Fruit fly (Drosophila melanogaster) whole organism, wandering third instar larva: ENCODE measurements around the gene Hr38.

Experiments used
- CG32264 ChIP-seq: fragments of 200-800 bp; sonication (Bioruptor generic); optimal IDR thresholded peaks from 2 replicates; lab custom pipeline; 2016; ENCODE audit warnings: missing biosample characterization, missing genetic modification characterization
- CG9705 ChIP-seq: fragments of 200-800 bp; sonication (Bioruptor generic); optimal IDR thresholded peaks from 2 replicates; lab custom pipeline; 2018; ENCODE audit warnings: missing biosample characterization, mild to moderate bottlenecking, missing genetic modification characterization
- Dfd ChIP-seq: fragments of >200 bp; optimal IDR thresholded peaks from 2 replicates; lab custom pipeline; 2017; ENCODE audit warnings: missing biosample characterization, missing genetic modification characterization
- Dif ChIP-seq: fragments of 200-275, 200-300 bp; sonication (Bioruptor generic); optimal IDR thresholded peaks from 2 replicates; lab custom pipeline; 2018; ENCODE audit warnings: missing biosample characterization, missing genetic modification characterization; ENCODE audit not compliant: partially characterized antibody
- GATAd ChIP-seq: sonication (Bioruptor generic); optimal IDR thresholded peaks from 2 replicates; lab custom pipeline; 2016; ENCODE audit warnings: missing biosample characterization, missing genetic modification characterization
- Hnf4 ChIP-seq: fragments of 200-800 bp; sonication (Bioruptor generic); optimal IDR thresholded peaks from 2 replicates; lab custom pipeline; 2016; ENCODE audit warnings: missing biosample characterization, mild to moderate bottlenecking, missing genetic modification characterization
- Hr83 ChIP-seq: fragments of 200-300 bp; sonication (Bioruptor generic); optimal IDR thresholded peaks from 2 replicates; lab custom pipeline; 2016; ENCODE audit warnings: missing biosample characterization, mild to moderate bottlenecking, missing genetic modification characterization, moderate library complexity; ENCODE audit not compliant: poor library complexity, severe bottlenecking
- Jra ChIP-seq: sonication (Bioruptor generic); optimal IDR thresholded peaks from 2 replicates; lab custom pipeline; 2016; ENCODE audit warnings: missing biosample characterization, missing genetic modification characterization
- Mio ChIP-seq: sonication (Bioruptor generic); optimal IDR thresholded peaks from 2 replicates; lab custom pipeline; 2016; ENCODE audit warnings: missing biosample characterization, missing genetic modification characterization
- Myc ChIP-seq: fragments of >200 bp; optimal IDR thresholded peaks from 2 replicates; lab custom pipeline; 2017
- N ChIP-seq: fragments of >200 bp; optimal IDR thresholded peaks from 2 replicates; lab custom pipeline; 2018; ENCODE audit warnings: missing biosample characterization, missing external identifiers, missing genetic modification characterization
- Rel ChIP-seq, 2 experiments: fragments of 200-800 bp; sonication (Bioruptor generic) in 1 of 2; optimal IDR thresholded peaks; 2 replicates in 1 of 2; 3 replicates in 1 of 2; lab custom pipeline; 2016 to 2019; ENCODE audit warnings: mild to moderate bottlenecking in 2 of 2, missing biosample characterization in 2 of 2, missing genetic modification characterization in 2 of 2, moderate library complexity in 1 of 2
- Sp1 ChIP-seq: fragments of 200-800 bp; sonication (Bioruptor generic); optimal IDR thresholded peaks from 3 replicates; lab custom pipeline; 2019; ENCODE audit warnings: missing biosample characterization, mild to moderate bottlenecking, missing genetic modification characterization, moderate library complexity
- Vsx2 ChIP-seq: fragments of 200-300, 225-300 bp; sonication (Bioruptor generic); optimal IDR thresholded peaks from 2 replicates; lab custom pipeline; 2018; ENCODE audit warnings: missing biosample characterization, missing genetic modification characterization; ENCODE audit not compliant: partially characterized antibody
- br ChIP-seq: fragments of 200-800 bp; sonication (Bioruptor generic); optimal IDR thresholded peaks from 2 replicates; lab custom pipeline; 2016; ENCODE audit warnings: missing biosample characterization, missing genetic modification characterization
- brk ChIP-seq: fragments of 200-800 bp; sonication (Bioruptor generic); optimal IDR thresholded peaks from 2 replicates; lab custom pipeline; 2016; ENCODE audit warnings: missing biosample characterization, mild to moderate bottlenecking, missing genetic modification characterization
- dl ChIP-seq, 2 experiments: fragments of 175-275, 200-275 bp in 1 of 2; fragments of 200-275 bp in 1 of 2; sonication (Bioruptor generic); optimal IDR thresholded peaks; lab custom pipeline; 2018; ENCODE audit warnings: mild to moderate bottlenecking in 2 of 2, missing biosample characterization in 2 of 2, missing genetic modification characterization in 2 of 2, moderate library complexity in 2 of 2; ENCODE audit not compliant: partially characterized antibody in 2 of 2, insufficient read depth in 1 of 2
- dsf ChIP-seq: sonication (Bioruptor generic); optimal IDR thresholded peaks from 2 replicates; lab custom pipeline; 2016; ENCODE audit warnings: missing biosample characterization, missing genetic modification characterization, borderline replicate concordance
- ey ChIP-seq: fragments of 200-800 bp; sonication (Bioruptor generic); optimal IDR thresholded peaks from 2 replicates; lab custom pipeline; 2016; ENCODE audit warnings: missing biosample characterization, missing genetic modification characterization
- foxo ChIP-seq, 2 experiments: fragments of 200-800 bp; sonication (Bioruptor generic); optimal IDR thresholded peaks; 2 replicates in 1 of 2; 3 replicates in 1 of 2; lab custom pipeline; 2016 to 2017; ENCODE audit warnings: missing biosample characterization in 2 of 2, missing genetic modification characterization in 2 of 2
- fru ChIP-seq: fragments of 200-800 bp; sonication (Bioruptor generic); optimal IDR thresholded peaks from 3 replicates; lab custom pipeline; 2016; ENCODE audit warnings: missing biosample characterization, mild to moderate bottlenecking, missing genetic modification characterization
- h ChIP-seq: fragments of 200-800 bp; sonication (Bioruptor generic); optimal IDR thresholded peaks from 3 replicates; lab custom pipeline; 2016; ENCODE audit warnings: missing biosample characterization, mild to moderate bottlenecking, missing genetic modification characterization
- jim ChIP-seq: fragments of 175-275, 200-325 bp; sonication (Bioruptor generic); optimal IDR thresholded peaks from 2 replicates; lab custom pipeline; 2016; ENCODE audit warnings: missing biosample characterization, mild to moderate bottlenecking, missing genetic modification characterization
- lola ChIP-seq: fragments of >200 bp; optimal IDR thresholded peaks from 2 replicates; lab custom pipeline; 2017; ENCODE audit warnings: missing biosample characterization, missing genetic modification characterization
- pan ChIP-seq: fragments of >200 bp; optimal IDR thresholded peaks from 2 replicates; lab custom pipeline; 2017
- psq ChIP-seq: fragments of 200-800 bp; sonication (Bioruptor generic); optimal IDR thresholded peaks from 3 replicates; lab custom pipeline; 2017; ENCODE audit warnings: missing biosample characterization, mild to moderate bottlenecking, missing genetic modification characterization, moderate library complexity
- sage ChIP-seq: fragments of 200-800 bp; sonication (Bioruptor generic); optimal IDR thresholded peaks from 2 replicates; lab custom pipeline; 2016; ENCODE audit warnings: missing biosample characterization, mild to moderate bottlenecking, missing genetic modification characterization
- sv ChIP-seq: fragments of 200-800 bp; sonication (Bioruptor generic); optimal IDR thresholded peaks from 3 replicates; lab custom pipeline; 2016; ENCODE audit warnings: missing biosample characterization, missing genetic modification characterization
- tai ChIP-seq: sonication (Bioruptor generic); optimal IDR thresholded peaks from 2 replicates; lab custom pipeline; 2016; ENCODE audit warnings: missing biosample characterization, missing genetic modification characterization
- usp ChIP-seq: fragments of >200 bp; optimal IDR thresholded peaks from 2 replicates; lab custom pipeline; 2017; ENCODE audit warnings: missing biosample characterization, missing genetic modification characterization

Gene Hr38

dm6 chr2L:20675875-20676274 is 38.5 kb downstream of the Hr38 start, which contains the start of the genes CG31678 and IKKepsilon (continued):
- TF ChIP-seq CG9705 (GFP tag; lab: Kevin White, UChicago) = no peak
- no peak for TF ChIP-seq dl (GFP tag; optimal IDR thresholded peaks at IDR 0.05; lab: Kevin White, UChicago; ENCODE audit: insufficient read depth in 1 of 2, partially characterized antibody in 2 of 2)
- TF ChIP-seq Sp1 (GFP tag; lab: Kevin White, UChicago) = peak; percentile 29
- peak; percentile 50 for TF ChIP-seq Myc
- peak; percentile 33 for TF ChIP-seq fru (GFP tag; lab: Kevin White, UChicago)
- TF ChIP-seq CG32264 (GFP tag; lab: Kevin White, UChicago) = no peak
- TF ChIP-seq Rel (GFP tag; optimal IDR thresholded peaks at IDR 0.05; lab: Kevin White, UChicago) = no peak
- no peak for TF ChIP-seq Rel (tag; optimal IDR thresholded peaks at IDR 0.05; lab: Kevin White, UChicago)

- no peak for TF ChIP-seq dsf (GFP tag; lab: Kevin White, UChicago)
- TF ChIP-seq foxo (GFP tag; optimal IDR thresholded peaks at IDR 0.05; lab: Kevin White, UChicago) = no peak
- no peak for TF ChIP-seq h (GFP tag; lab: Kevin White, UChicago)
- no peak for TF ChIP-seq br (GFP tag; lab: Kevin White, UChicago)
- no peak for TF ChIP-seq tai (GFP tag; lab: Kevin White, UChicago)
- TF ChIP-seq psq (GFP tag; lab: Kevin White, UChicago) = no peak
- TF ChIP-seq Rel (GFP tag; optimal IDR thresholded peaks at IDR 0.05; lab: Kevin White, UChicago) = no peak
- no peak for TF ChIP-seq Rel (tag; optimal IDR thresholded peaks at IDR 0.05; lab: Kevin White, UChicago)
- TF ChIP-seq GATAd = no peak
- TF ChIP-seq dl (GFP tag; optimal IDR thresholded peaks at IDR 0.05; lab: Kevin White, UChicago; ENCODE audit: insufficient read depth in 1 of 2, partially characterized antibody in 2 of 2) = no peak
- TF ChIP-seq ey (GFP tag; lab: Kevin White, UChicago) = no peak
- TF ChIP-seq brk = no peak
- TF ChIP-seq Hnf4 (GFP tag; lab: Kevin White, UChicago) = no peak
- no peak for TF ChIP-seq Dif (GFP tag; lab: Kevin White, UChicago)
- TF ChIP-seq Dfd = no peak
These were observed 39.7 kb downstream of the Hr38 start for dm6 chr2L:20674718-20675117.

dm6 chr2L:20673737-20674461 is 40.5 kb downstream of the Hr38 start:
- TF ChIP-seq Vsx2 (GFP tag; lab: Kevin White, UChicago) (no peak), usp (GFP tag; lab: Kevin White, UChicago) (no peak), Hnf4 (GFP tag; lab: Kevin White, UChicago) (no peak), sv (GFP tag; lab: Kevin White, UChicago) (no peak), sage (GFP tag; lab: Kevin White, UChicago) (no peak), lola (GFP tag; lab: Kevin White, UChicago) (no peak), brk (no peak), CG32264 (GFP tag; lab: Kevin White, UChicago) (no peak), Rel (GFP tag; optimal IDR thresholded peaks at IDR 0.05; lab: Kevin White, UChicago) (no peak), Rel (tag; optimal IDR thresholded peaks at IDR 0.05; lab: Kevin White, UChicago) (no peak), psq (GFP tag; lab: Kevin White, UChicago) (no peak), dl (GFP tag; optimal IDR thresholded peaks at IDR 0.05; lab: Kevin White, UChicago; ENCODE audit: insufficient read depth in 1 of 2, partially characterized antibody in 2 of 2) (no peak), jim (GFP tag; lab: Kevin White, UChicago) (no peak), Mio (GFP tag; lab: Kevin White, UChicago) (no peak), Hr83 (GFP tag; lab: Kevin White, UChicago) (no peak), N (GFP tag; lab: Kevin White, UChicago) (no peak)

dm6 chr2L:20671212-20671611 is 43.2 kb downstream of the Hr38 start:
- TF ChIP-seq pan (lab: Kevin White, UChicago) (no peak), Hnf4 (GFP tag; lab: Kevin White, UChicago) (no peak), tai (GFP tag; lab: Kevin White, UChicago) (no peak), sv (GFP tag; lab: Kevin White, UChicago) (no peak), Dfd (no peak), Jra (GFP tag; lab: Kevin White, UChicago) (no peak), usp (GFP tag; lab: Kevin White, UChicago) (no peak), sage (GFP tag; lab: Kevin White, UChicago) (no peak), N (GFP tag; lab: Kevin White, UChicago) (no peak)
